Worm (Caenorhabditis elegans) whole organism, L1 larva: ENCODE measurements around the gene dap-3.
A peak's percentile ranks its signal among the peaks of the same experiment; 100 is the strongest.

ENCODE experiments used
- C04F5.9 ChIP-seq: sonication (generic microtip); optimal IDR thresholded peaks from 2 replicates; lab custom pipeline; 2016; ENCODE audit warnings: missing genetic modification characterization, missing compliant biosample characterization
- C16A3.4 ChIP-seq: fragments of 150-350 bp; optimal IDR thresholded peaks from 2 replicates; lab custom pipeline; 2014; ENCODE audit warnings: missing biosample characterization, missing genetic modification characterization
- aha-1 ChIP-seq: fragments of 150-350 bp; optimal IDR thresholded peaks from 2 replicates; lab custom pipeline; 2014; ENCODE audit warnings: missing biosample characterization, missing genetic modification characterization
- ama-1 ChIP-seq: fragments of 150-350 bp; optimal IDR thresholded peaks from 2 replicates; lab custom pipeline; 2014
- ceh-88 ChIP-seq: fragments of 200-800 bp; sonication (Bioruptor generic); IDR thresholded peaks from 2 replicates; pipeline ENCODE4 v1.3.6; 2022; ENCODE audit warnings: missing genetic modification characterization, missing compliant biosample characterization
- dpl-1 ChIP-seq, 3 experiments: fragments of 150-350 bp in 2 of 3; sonication (generic microtip) in 1 of 3; optimal IDR thresholded peaks; 2 replicates each; lab custom pipeline; 2014 to 2017; ENCODE audit warnings: missing biosample characterization in 3 of 3, missing genetic modification characterization in 3 of 3, missing genetic modification reagents in 3 of 3
- dsc-1 ChIP-seq: sonication (generic microtip); optimal IDR thresholded peaks from 2 replicates; lab custom pipeline; 2016; ENCODE audit warnings: mild to moderate bottlenecking, missing genetic modification characterization, missing compliant biosample characterization
- egl-13 ChIP-seq: sonication (generic microtip); optimal IDR thresholded peaks from 2 replicates; lab custom pipeline; 2016; ENCODE audit warnings: missing genotype, missing genetic modification reagents, missing genetic modification characterization, missing compliant biosample characterization
- elt-3 ChIP-seq, 6 experiments: fragments of 150-350 bp in 1 of 6; sonication (generic microtip); optimal IDR thresholded peaks; 2 replicates each; lab custom pipeline; 2017 to 2018; ENCODE audit warnings: missing biosample characterization in 6 of 6, missing genetic modification characterization in 6 of 6, inconsistent platforms in 1 of 6
- fkh-10 ChIP-seq: sonication (generic microtip); optimal IDR thresholded peaks from 2 replicates; lab custom pipeline; 2017; ENCODE audit warnings: missing biosample characterization, missing genetic modification reagents, missing genetic modification characterization
- fkh-8 ChIP-seq: sonication (generic microtip); optimal IDR thresholded peaks from 2 replicates; lab custom pipeline; 2016; ENCODE audit warnings: mild to moderate bottlenecking, missing genetic modification characterization, missing compliant biosample characterization
- hlh-17 ChIP-seq: fragments of 200-800 bp; sonication (Bioruptor generic); optimal IDR thresholded peaks from 2 replicates; lab custom pipeline; 2018; ENCODE audit warnings: missing genetic modification characterization, mild to moderate bottlenecking, missing compliant biosample characterization, moderate library complexity, borderline replicate concordance
- hpl-2 ChIP-seq: fragments of 150-350 bp; optimal IDR thresholded peaks from 2 replicates; lab custom pipeline; 2014; ENCODE audit warnings: missing biosample characterization, missing genetic modification reagents, missing genetic modification characterization
- irx-1 ChIP-seq: sonication (generic microtip); optimal IDR thresholded peaks from 2 replicates; lab custom pipeline; 2016; ENCODE audit warnings: missing genetic modification characterization, missing compliant biosample characterization
- isw-1 ChIP-seq: fragments of 200-800 bp; sonication (Bioruptor generic); IDR thresholded peaks from 2 replicates; pipeline ENCODE4 v1.3.6; 2022; ENCODE audit warnings: missing genetic modification characterization, missing compliant biosample characterization
- lin-13 ChIP-seq: fragments of 150-350 bp; optimal IDR thresholded peaks from 2 replicates; lab custom pipeline; 2014; ENCODE audit warnings: missing biosample characterization, missing genetic modification reagents, missing genetic modification characterization
- lin-35 ChIP-seq, 2 experiments: fragments of 150-350 bp; optimal IDR thresholded peaks; 2 replicates each; lab custom pipeline; 2014; ENCODE audit warnings: missing biosample characterization in 2 of 2, missing genetic modification characterization in 2 of 2, missing genetic modification reagents in 2 of 2
- lir-3 ChIP-seq: sonication (generic microtip); optimal IDR thresholded peaks from 2 replicates; lab custom pipeline; 2016; ENCODE audit warnings: mild to moderate bottlenecking, missing genetic modification characterization, moderate library complexity, missing compliant biosample characterization; ENCODE audit not compliant: poor library complexity
- lsy-2 ChIP-seq, 2 experiments: fragments of 150-350 bp; optimal IDR thresholded peaks; 2 replicates each; lab custom pipeline; 2014; ENCODE audit warnings: missing biosample characterization in 2 of 2, missing genetic modification characterization in 2 of 2
- mdl-1 ChIP-seq, 2 experiments: fragments of 150-350 bp; optimal IDR thresholded peaks; 2 replicates each; lab custom pipeline; 2014 to 2017; ENCODE audit warnings: missing biosample characterization in 2 of 2, missing genetic modification characterization in 2 of 2, inconsistent platforms in 1 of 2
- nhr-12 ChIP-seq: sonication (generic microtip); optimal IDR thresholded peaks from 2 replicates; lab custom pipeline; 2017; ENCODE audit warnings: missing biosample characterization, missing genetic modification characterization
- nhr-19 ChIP-seq: fragments of 200-800 bp; sonication (Bioruptor generic); conservative IDR thresholded peaks from 2 replicates; pipeline ENCODE4 v1.3.6; 2022; ENCODE audit warnings: missing genetic modification characterization, missing compliant biosample characterization
- nhr-20 ChIP-seq: sonication (generic microtip); optimal IDR thresholded peaks from 2 replicates; lab custom pipeline; 2016; ENCODE audit warnings: mild to moderate bottlenecking, missing genetic modification characterization, missing compliant biosample characterization
- nhr-71 ChIP-seq: sonication (generic microtip); optimal IDR thresholded peaks from 2 replicates; lab custom pipeline; 2016; ENCODE audit warnings: mild to moderate bottlenecking, missing genetic modification characterization, moderate library complexity, missing compliant biosample characterization
- nhr-85 ChIP-seq: sonication (generic microtip); peaks from one replicate; lab custom pipeline; 2016; ENCODE audit warnings: missing genetic modification characterization, inconsistent platforms, missing compliant biosample characterization
- nhr-90 ChIP-seq: sonication (generic microtip); optimal IDR thresholded peaks from 2 replicates; lab custom pipeline; 2016; ENCODE audit warnings: mild to moderate bottlenecking, missing genetic modification characterization, missing compliant biosample characterization; ENCODE audit not compliant: poor library complexity
- pag-3 ChIP-seq: sonication (generic microtip); optimal IDR thresholded peaks from 2 replicates; lab custom pipeline; 2017; ENCODE audit warnings: missing genetic modification characterization, mild to moderate bottlenecking, missing compliant biosample characterization, antibody characterized with exemption, borderline replicate concordance; ENCODE audit not compliant: insufficient read depth
- pax-3 ChIP-seq: fragments of 200-800 bp; sonication (Bioruptor generic); optimal IDR thresholded peaks from 2 replicates; lab custom pipeline; 2018; ENCODE audit warnings: mild to moderate bottlenecking, missing genetic modification characterization, moderate library complexity, missing compliant biosample characterization
- rnt-1 ChIP-seq: sonication (generic microtip); optimal IDR thresholded peaks from 2 replicates; lab custom pipeline; 2016; ENCODE audit warnings: mild to moderate bottlenecking, missing genetic modification characterization, moderate library complexity, missing compliant biosample characterization
- skn-1 ChIP-seq: fragments of 150-350 bp; optimal IDR thresholded peaks from 2 replicates; lab custom pipeline; 2014; ENCODE audit warnings: missing biosample characterization, missing genetic modification characterization
- snu-23 ChIP-seq: sonication (generic microtip); optimal IDR thresholded peaks from 2 replicates; lab custom pipeline; 2016; ENCODE audit warnings: missing genetic modification characterization, missing compliant biosample characterization
- sox-4 ChIP-seq: sonication (generic microtip); optimal IDR thresholded peaks from 2 replicates; lab custom pipeline; 2016; ENCODE audit warnings: missing genetic modification characterization, missing compliant biosample characterization
- sup-37 ChIP-seq: fragments of 200-800 bp; sonication (Bioruptor generic); optimal IDR thresholded peaks from 2 replicates; lab custom pipeline; 2018; ENCODE audit warnings: mild to moderate bottlenecking, missing genetic modification characterization, missing compliant biosample characterization
- swsn-7 ChIP-seq: sonication (generic microtip); optimal IDR thresholded peaks from 2 replicates; lab custom pipeline; 2016; ENCODE audit warnings: missing genetic modification characterization, missing compliant biosample characterization
- tbx-2 ChIP-seq: sonication (generic microtip); optimal IDR thresholded peaks from 2 replicates; lab custom pipeline; 2016; ENCODE audit warnings: missing genetic modification characterization, missing compliant biosample characterization
- tlp-1 ChIP-seq: fragments of 150-350 bp; optimal IDR thresholded peaks from 2 replicates; lab custom pipeline; 2014; ENCODE audit warnings: missing biosample characterization, missing genetic modification characterization
- unc-130 ChIP-seq: fragments of 150-350 bp; optimal IDR thresholded peaks from 2 replicates; lab custom pipeline; 2017; ENCODE audit warnings: missing biosample characterization, missing genetic modification characterization, inconsistent platforms
- unc-30 ChIP-seq: sonication (generic microtip); optimal IDR thresholded peaks from 2 replicates; lab custom pipeline; 2017; ENCODE audit warnings: missing biosample characterization, missing genetic modification characterization
- unc-86 ChIP-seq: sonication (generic microtip); optimal IDR thresholded peaks from 2 replicates; lab custom pipeline; 2016; ENCODE audit warnings: missing genetic modification characterization, missing compliant biosample characterization
- unc-98 ChIP-seq: fragments of 200-800 bp; sonication (Bioruptor generic); IDR thresholded peaks from 2 replicates; pipeline ENCODE4 v1.3.6; 2022; ENCODE audit warnings: missing genetic modification characterization, missing compliant biosample characterization
- vab-15 ChIP-seq: sonication (generic microtip); optimal IDR thresholded peaks from 2 replicates; lab custom pipeline; 2017; ENCODE audit warnings: missing genotype, mild to moderate bottlenecking, missing genetic modification characterization, missing compliant biosample characterization
- zip-4 ChIP-seq: fragments of 200-800 bp; sonication (Bioruptor generic); optimal IDR thresholded peaks from 2 replicates; lab custom pipeline; 2018; ENCODE audit warnings: mild to moderate bottlenecking, missing genetic modification characterization, moderate library complexity, missing compliant biosample characterization
- ztf-4 ChIP-seq: fragments of 150-350 bp; optimal IDR thresholded peaks from 2 replicates; lab custom pipeline; 2014; ENCODE audit warnings: missing biosample characterization, missing genetic modification characterization

The dap-3 gene

ce11 chrII:10558962-10559415 lies 21.9 kb upstream of the dap-3 start (continued):
- peak; percentile 70 for TF ChIP-seq dsc-1 (tag; lab: Kevin White, UChicago)
- no peak for TF ChIP-seq hlh-17
- no peak for TF ChIP-seq tlp-1 (tag; lab: Kevin White, UChicago)
- no peak for TF ChIP-seq hpl-2 (GFP tag; lab: Kevin White, UChicago)
- peak; percentile 22 for TF ChIP-seq C04F5.9 (tag; lab: Kevin White, UChicago)
- TF ChIP-seq sox-4 = peak; percentile 70
- TF ChIP-seq sup-37 (GFP tag; lab: Kevin White, UChicago) = peak; percentile 51
- TF ChIP-seq nhr-85 (tag; lab: Kevin White, UChicago) = peak; percentile 97
- peak; percentile 78 for TF ChIP-seq C16A3.4 (tag; lab: Kevin White, UChicago)
- TF ChIP-seq vab-15 (tag; lab: Kevin White, UChicago) = no peak
- TF ChIP-seq nhr-90 = peak; percentile 79
- TF ChIP-seq unc-98 (GFP tag; lab: Robert Waterston, UW) = no peak
- TF ChIP-seq ztf-4 (tag; lab: Kevin White, UChicago) = peak; percentile 76
- peak; percentile 45 for TF ChIP-seq skn-1 (tag; lab: Kevin White, UChicago)
- peak; percentile 66 to 78 for TF ChIP-seq lin-35 (GFP tag; optimal IDR thresholded peaks at IDR 0.05; lab: Kevin White, UChicago)
- peak; percentile 31 for TF ChIP-seq unc-130
- TF ChIP-seq tbx-2 (tag; lab: Kevin White, UChicago) = peak; percentile 86
- TF ChIP-seq swsn-7 (tag; lab: Kevin White, UChicago) = peak; percentile 83
- peak; percentile 60 for TF ChIP-seq fkh-8 (tag; lab: Kevin White, UChicago)
- peak; percentile 78 for TF ChIP-seq irx-1 (tag; lab: Kevin White, UChicago)
- peak; percentile 95 for TF ChIP-seq nhr-20 (tag; lab: Kevin White, UChicago)
- TF ChIP-seq dpl-1 (GFP tag; optimal IDR thresholded peaks at IDR 0.05; lab: Kevin White, UChicago) = peak; percentile 47 to 65 (median 58)
- no peak for TF ChIP-seq pag-3 (tag; lab: Kevin White, UChicago)
- TF ChIP-seq nhr-71 (tag; lab: Kevin White, UChicago) = peak; percentile 96
- peak; percentile 58 for TF ChIP-seq ama-1
- TF ChIP-seq unc-86 = peak; percentile 78
- peak; percentile 67 to 68 for TF ChIP-seq lsy-2 (tag; optimal IDR thresholded peaks at IDR 0.05; lab: Kevin White, UChicago)
- peak; percentile 10 for TF ChIP-seq fkh-10 (GFP tag; lab: Kevin White, UChicago)
- TF ChIP-seq nhr-12 = no peak
- peak; percentile 62 for TF ChIP-seq lin-13 (GFP tag; lab: Kevin White, UChicago)
- TF ChIP-seq elt-3 (tag; optimal IDR thresholded peaks at IDR 0.05; lab: Kevin White, UChicago) = peak in 2 of 6 experiments; percentile 45 to 52
- peak; percentile 87 for TF ChIP-seq nhr-19 (GFP tag; lab: Robert Waterston, UW)
- peak; percentile 58 for TF ChIP-seq isw-1 (GFP tag; lab: Robert Waterston, UW)
- peak; percentile 87 for TF ChIP-seq aha-1 (tag; lab: Kevin White, UChicago)
- TF ChIP-seq mdl-1 (tag; optimal IDR thresholded peaks at IDR 0.05; lab: Kevin White, UChicago) = peak in 1 of 2 experiments; percentile 97
- TF ChIP-seq zip-4 = peak; percentile 53
- peak; percentile 89 for TF ChIP-seq rnt-1 (tag; lab: Kevin White, UChicago)
- TF ChIP-seq ceh-88 (GFP tag; lab: Robert Waterston, UW) = peak; percentile 80
- TF ChIP-seq pax-3 (tag; lab: Kevin White, UChicago) = peak; percentile 77
- TF ChIP-seq unc-30 = no peak
- TF ChIP-seq snu-23 (GFP tag; lab: Kevin White, UChicago) = peak; percentile 93
- peak; percentile 51 for TF ChIP-seq egl-13 (tag; lab: Kevin White, UChicago)
- peak; percentile 78 for TF ChIP-seq lir-3 (tag; lab: Kevin White, UChicago)
